Worm (Caenorhabditis elegans): Measurements from ENCODE around the gene bath-39.
A peak's percentile ranks its signal among the peaks of the same experiment; 100 is the strongest.

Gene bath-39

ce11 chrV:13464123-13464522, 4.9 kb downstream of the bath-39 start:
- TF ChIP-seq mep-1 (tag; optimal IDR thresholded peaks at IDR 0.05) (peak; percentile 27), zfp-3 (GFP tag; conservative IDR thresholded peaks at IDR 0.05) (no peak), T26A8.4 (GFP tag; IDR thresholded peaks at IDR 0.05) (no peak), zip-2 (tag; optimal IDR thresholded peaks at IDR 0.05) (no peak), ces-1 (GFP tag; optimal IDR thresholded peaks at IDR 0.05) (peak; percentile 18), mxl-2 (GFP tag; conservative IDR thresholded peaks at IDR 0.05) (no peak), F26F4.8 (GFP tag; conservative IDR thresholded peaks at IDR 0.05) (no peak), hif-1 (tag; optimal IDR thresholded peaks at IDR 0.05) (no peak), daf-16 (GFP tag; optimal IDR thresholded peaks at IDR 0.05) (no peak), daf-16 (tag; optimal IDR thresholded peaks at IDR 0.05) (peak; percentile 4), aha-1 (tag) (peak; percentile 54), nhr-11 (tag; optimal IDR thresholded peaks at IDR 0.05) (no peak)

ce11 chrV:13468190-13468765, 9.0 kb downstream of the bath-39 start, which contains the start of the genes F25H9.6 and F25H9.7:
Gene F25H9.6, minus strand, starts transcription at chrV:13468361.
Gene F25H9.7, plus strand, starts transcription at chrV:13468376.
- TF ChIP-seq duxl-1 (tag; optimal IDR thresholded peaks at IDR 0.05; ENCODE audit: poor library complexity) (peak; percentile 88), Y48G9A.11 (GFP tag; IDR thresholded peaks at IDR 0.05) (peak; percentile 94), ama-1 (optimal IDR thresholded peaks at IDR 0.05) (no peak), F49E8.2 (tag; optimal IDR thresholded peaks at IDR 0.05; ENCODE audit: borderline replicate concordance) (peak; percentile 79), mxl-3 (GFP tag; optimal IDR thresholded peaks at IDR 0.05) (peak; percentile 71), unc-130 (GFP tag; optimal IDR thresholded peaks at IDR 0.05) (peak; percentile 97), mxl-2 (GFP tag; conservative IDR thresholded peaks at IDR 0.05) (peak; percentile 79), dve-1 (tag; optimal IDR thresholded peaks at IDR 0.05; ENCODE audit: insufficient read depth) (peak; percentile 81), lin-38 (GFP tag; IDR thresholded peaks at IDR 0.05) (peak; percentile 79), zfp-2 (tag; optimal IDR thresholded peaks at IDR 0.05) (no peak), php-3 (GFP tag; IDR thresholded peaks at IDR 0.05) (no peak), tra-1 (GFP tag; IDR thresholded peaks at IDR 0.05) (peak; percentile 79; the same call in 1 of the 2 replicates), ceh-82 (tag; optimal IDR thresholded peaks at IDR 0.05) (no peak), egl-27 (tag; optimal IDR thresholded peaks at IDR 0.05) (no peak), dpl-1 (GFP tag; optimal IDR thresholded peaks at IDR 0.05) (peak; percentile 77), ztf-7 (tag; optimal IDR thresholded peaks at IDR 0.05) (peak; percentile 65), nhr-111 (GFP tag; optimal IDR thresholded peaks at IDR 0.05) (peak; percentile 45), snpc-1.2 (GFP tag; IDR thresholded peaks at IDR 0.05) (no peak; the same call in 1 of the 2 replicates), madf-5 (GFP tag; IDR thresholded peaks at IDR 0.05) (peak in 1 of 2 experiments; percentile 40; a peak in 1 of 4 replicates), lin-13 (GFP tag; optimal IDR thresholded peaks at IDR 0.05) (peak; percentile 66), pha-4 (GFP tag; IDR thresholded peaks at IDR 0.05) (peak; percentile 36; the same call in 1 of the 2 replicates), pha-4 (tag; optimal IDR thresholded peaks at IDR 0.05) (no peak), spr-1 (tag; optimal IDR thresholded peaks at IDR 0.05) (peak; percentile 59), fkh-10 (GFP tag; optimal IDR thresholded peaks at IDR 0.05) (no peak), lin-1 (GFP tag; IDR thresholded peaks at IDR 0.05) (no peak), zfp-3 (GFP tag; conservative IDR thresholded peaks at IDR 0.05) (peak; percentile 62; the same call in 1 of the 2 replicates), nhr-10 (tag; optimal IDR thresholded peaks at IDR 0.05) (no peak), aha-1 (tag) (peak; percentile 91), spr-3 (GFP tag; optimal IDR thresholded peaks at IDR 0.05) (peak; percentile 53), F37D6.2 (tag; optimal IDR thresholded peaks at IDR 0.05) (peak; percentile 70), zip-11 (GFP tag; IDR thresholded peaks at IDR 0.05) (no peak), nhr-77 (tag; optimal IDR thresholded peaks at IDR 0.05) (peak; percentile 58), ZK546.5 (tag; optimal IDR thresholded peaks at IDR 0.05) (no peak), F10B5.3 (tag; optimal IDR thresholded peaks at IDR 0.05) (peak; percentile 44), dmd-9 (GFP tag; IDR thresholded peaks at IDR 0.05) (peak; percentile 98), R02D3.7 (tag; optimal IDR thresholded peaks at IDR 0.05) (no peak), ceh-28 (tag; optimal IDR thresholded peaks at IDR 0.05) (no peak), nhr-76 (tag; optimal IDR thresholded peaks at IDR 0.05) (no peak), Y5F2A.4 (GFP tag; optimal IDR thresholded peaks at IDR 0.05) (no peak), D1046.2 (GFP tag; IDR thresholded peaks at IDR 0.05) (peak; percentile 78; the same call in 1 of the 2 replicates), hmg-1.1 (GFP tag; IDR thresholded peaks at IDR 0.05) (peak; percentile 50; the same call in 1 of the 2 replicates), zip-2 (tag; optimal IDR thresholded peaks at IDR 0.05) (peak; percentile 11)
